Worm (Caenorhabditis elegans): Measurements from ENCODE around the gene Y80D4G.2.
A peak's percentile ranks its signal among the peaks of the same experiment; 100 is the strongest.

Gene Y80D4G.2

ce11 chrIII:7642015-7642414 lies 47.6 kb upstream of the Y80D4G.2 start (continued):
- TF ChIP-seq dpff-1 (tag; optimal IDR thresholded peaks at IDR 0.05) = no peak

- TF ChIP-seq egl-18 (GFP tag; IDR thresholded peaks at IDR 0.05) (no peak), snpc-1.3 (tag; optimal IDR thresholded peaks at IDR 0.05; ENCODE audit: insufficient read depth) (no peak), efl-1 (GFP tag; optimal IDR thresholded peaks at IDR 0.05) (no peak), xnd-1 (tag; optimal IDR thresholded peaks at IDR 0.05) (no peak), cebp-1 (GFP tag; IDR thresholded peaks at IDR 0.05) (no peak), cebp-1 (tag; optimal IDR thresholded peaks at IDR 0.05) (no peak), bed-2 (GFP tag; IDR thresholded peaks at IDR 0.05) (no peak), ceh-91 (GFP tag; IDR thresholded peaks at IDR 0.05) (no peak), F39B2.1 (GFP tag; IDR thresholded peaks at IDR 0.05) (no peak), hmg-20 (GFP tag; IDR thresholded peaks at IDR 0.05) (no peak), F10E7.11 (tag; optimal IDR thresholded peaks at IDR 0.05) (no peak), D2030.7 (GFP tag; IDR thresholded peaks at IDR 0.05) (no peak), let-607 (tag; optimal IDR thresholded peaks at IDR 0.05) (no peak), rec-8 (tag; optimal IDR thresholded peaks at IDR 0.05) (no peak), nfyb-1 (GFP tag; IDR thresholded peaks at IDR 0.05) (no peak), C17E4.6 (GFP tag; IDR thresholded peaks at IDR 0.05) (no peak), C06A6.2 (GFP tag; conservative IDR thresholded peaks at IDR 0.05) (no peak), K12H6.12 (tag; optimal IDR thresholded peaks at IDR 0.05) (no peak), nhr-120 (GFP tag; IDR thresholded peaks at IDR 0.05) (no peak), nhr-80 (tag; optimal IDR thresholded peaks at IDR 0.05) (no peak), F55B11.4 (tag; optimal IDR thresholded peaks at IDR 0.05; ENCODE audit: borderline replicate concordance, insufficient read depth) (no peak)
Measured at ce11 chrIII:7641337-7641736, 47.0 kb upstream of the Y80D4G.2 start.

- no peak for TF ChIP-seq tbx-9 (tag; optimal IDR thresholded peaks at IDR 0.05; ENCODE audit: borderline replicate concordance)
- TF ChIP-seq rec-8 (tag; optimal IDR thresholded peaks at IDR 0.05) = no peak
- no peak for TF ChIP-seq gei-17 (GFP tag; optimal IDR thresholded peaks at IDR 0.05)
- TF ChIP-seq K12H6.12 (tag; optimal IDR thresholded peaks at IDR 0.05) = no peak
- no peak for TF ChIP-seq zim-3 (tag; optimal IDR thresholded peaks at IDR 0.05)
- TF ChIP-seq bed-1 (GFP tag; IDR thresholded peaks at IDR 0.05) = no peak
- no peak for TF ChIP-seq lsl-1 (GFP tag; optimal IDR thresholded peaks at IDR 0.05)
- no peak for TF ChIP-seq sea-2 (GFP tag; IDR thresholded peaks at IDR 0.05)
- no peak for TF ChIP-seq F10E7.11 (tag; optimal IDR thresholded peaks at IDR 0.05)
- no peak for TF ChIP-seq nhr-120 (GFP tag; IDR thresholded peaks at IDR 0.05)
- TF ChIP-seq ets-4 (GFP tag; optimal IDR thresholded peaks at IDR 0.05) = no peak
- no peak for TF ChIP-seq let-607 (tag; optimal IDR thresholded peaks at IDR 0.05)
Measured at ce11 chrIII:7625086-7625485, 30.7 kb upstream of the Y80D4G.2 start, which contains the start of gene fbn-1. Gene fbn-1, plus strand, starts transcription at chrIII:7625386.

ce11 chrIII:7622922-7623321 lies 28.5 kb upstream of the Y80D4G.2 start:
- no peak for TF ChIP-seq cebp-1 (GFP tag; IDR thresholded peaks at IDR 0.05)
- no peak for TF ChIP-seq cebp-1 (tag; optimal IDR thresholded peaks at IDR 0.05)
- no peak for TF ChIP-seq F39B2.1 (GFP tag; IDR thresholded peaks at IDR 0.05)
- no peak for TF ChIP-seq chd-7 (tag; optimal IDR thresholded peaks at IDR 0.05)
- no peak for TF ChIP-seq lin-26 (GFP tag; IDR thresholded peaks at IDR 0.05)
- TF ChIP-seq nhr-80 (tag; optimal IDR thresholded peaks at IDR 0.05) = no peak

- peak; percentile 69 for TF ChIP-seq unc-62 (GFP tag; optimal IDR thresholded peaks at IDR 0.05)
- no peak for TF ChIP-seq Y56A3A.18 (GFP tag; IDR thresholded peaks at IDR 0.05)
Measured at ce11 chrIII:7621355-7621754, 27.0 kb upstream of the Y80D4G.2 start.
